Worm (Caenorhabditis elegans) whole organism, midembryonic: ENCODE data around the gene F36G9.7.

Experiments used
- T22C8.4 ChIP-seq: fragments of 200-800 bp; sonication (Bioruptor generic); IDR thresholded peaks from 2 replicates; pipeline ENCODE4 v1.3.6; 2022; ENCODE audit warnings: missing genetic modification characterization, missing compliant biosample characterization
- cog-1 ChIP-seq: sonication (generic microtip); optimal IDR thresholded peaks from 2 replicates; lab custom pipeline; 2016; ENCODE audit warnings: missing genetic modification characterization, missing compliant biosample characterization
- flt-1 ChIP-seq: fragments of 200-800 bp; sonication (Bioruptor generic); IDR thresholded peaks from 2 replicates; pipeline ENCODE4 v1.3.6; 2022; ENCODE audit warnings: missing genetic modification characterization, missing compliant biosample characterization
- klf-2 ChIP-seq: fragments of 200-800 bp; sonication (Bioruptor generic); conservative IDR thresholded peaks from 2 replicates; pipeline ENCODE4 v1.3.6; 2022; ENCODE audit warnings: missing genetic modification reagents, missing genetic modification characterization, missing compliant biosample characterization
- med-1 ChIP-seq: sonication (generic microtip); optimal IDR thresholded peaks from 2 replicates; lab custom pipeline; 2017; ENCODE audit warnings: missing genetic modification characterization, mild to moderate bottlenecking, missing compliant biosample characterization, antibody characterized with exemption, missing genetic modification reagents; ENCODE audit not compliant: insufficient read depth
- ztf-29 ChIP-seq: fragments of 200-800 bp; sonication (Bioruptor generic); IDR thresholded peaks from 2 replicates; pipeline ENCODE4 v1.3.6; 2022; ENCODE audit warnings: missing genetic modification reagents, missing genetic modification characterization, missing compliant biosample characterization

DNA sequence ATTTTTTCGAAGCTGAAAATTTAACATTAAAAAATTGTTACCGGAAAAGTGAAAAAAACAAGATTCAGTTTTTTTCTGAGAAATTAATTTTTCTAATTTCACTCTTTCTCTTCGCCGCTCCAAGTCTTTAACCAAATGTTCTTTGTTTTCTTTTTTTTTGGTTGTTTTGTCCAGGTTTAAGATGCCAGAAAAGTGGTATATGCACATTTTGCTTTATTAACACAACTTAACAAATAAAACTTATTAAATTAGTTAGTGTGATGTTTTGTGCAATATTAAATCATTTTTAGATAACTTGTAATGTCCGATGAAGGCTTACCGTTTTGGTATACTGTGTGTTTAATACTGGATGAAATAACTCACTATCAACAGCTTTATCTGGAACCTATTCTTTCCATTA is 26.4 kb downstream of the F36G9.7 start, which contains the start of gene srw-53:
- no peak for TF ChIP-seq ztf-29 (GFP tag; lab: Robert Waterston, UW)
- TF ChIP-seq flt-1 = no peak
- TF ChIP-seq T22C8.4 (GFP tag; lab: Robert Waterston, UW) = no peak
- TF ChIP-seq cog-1 (tag; lab: Kevin White, UChicago) = no peak
- TF ChIP-seq klf-2 = no peak
- TF ChIP-seq med-1 (GFP tag; lab: Kevin White, UChicago) = no peak
